ENCODE assay signal across 3 fruit fly cellular contexts in the genomic region with DNA sequence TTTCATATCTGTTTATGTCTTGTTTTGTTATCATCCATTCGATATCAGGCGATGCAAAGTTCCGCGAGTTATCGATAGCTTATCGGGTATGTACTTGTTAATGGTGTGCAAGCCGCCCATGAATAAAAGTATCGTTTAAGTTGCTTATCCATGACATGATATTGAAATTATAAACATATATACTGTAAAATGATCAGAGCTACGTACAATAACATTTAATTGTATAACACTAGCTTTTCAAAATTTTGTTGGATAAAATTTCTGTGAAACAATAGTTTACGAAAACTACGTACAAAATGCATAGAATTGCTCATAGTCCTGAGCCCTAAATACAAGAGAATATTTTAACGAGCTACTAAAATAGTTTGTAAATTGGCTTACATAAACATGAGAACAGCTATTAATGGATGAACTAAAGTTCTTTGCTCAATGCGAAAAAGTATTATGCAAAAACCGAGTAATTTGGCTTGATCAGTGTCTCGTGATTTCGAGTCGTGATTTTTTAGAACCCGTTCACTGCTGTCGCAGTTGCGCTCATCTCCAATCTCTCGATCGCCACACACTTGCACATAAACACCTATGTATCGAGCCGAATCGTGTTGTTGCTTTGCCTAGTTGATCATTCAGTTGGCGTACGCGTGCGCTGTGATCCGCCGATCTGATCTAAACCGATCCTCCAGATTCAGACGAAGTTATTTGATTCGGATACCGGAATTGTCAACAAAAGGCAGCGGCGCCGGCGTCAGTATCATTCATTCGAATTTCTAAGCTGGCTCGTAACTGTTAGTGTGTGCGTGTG.
TF ChIP-seq lines count a peak whose summit lies in the region.

Gene PGAP1 (minus strand): TSS at position 57 of the 799 bp plus-strand sequence.
Gene cv (plus strand): TSS at position 586 of the 799 bp plus-strand sequence.

TF ChIP-seq in whole organism, embryonic, 481 proteins besides CTCF, POLR2A, EP300 and RAD21 (continued from another document and continues in another):
- TF ChIP-seq Nf-YA (GFP tag; IDR thresholded peaks at IDR 0.05; lab: Robert Waterston, UW) (no peak), CG30020 (tag; optimal IDR thresholded peaks at IDR 0.05; lab: Kevin White, UChicago) (peak; percentile 6), Taf1 (GFP tag; IDR thresholded peaks at IDR 0.05; lab: Robert Waterston, UW) (no peak), CG15514 (GFP tag; optimal IDR thresholded peaks at IDR 0.05; lab: Kevin White, UChicago) (peak; percentile 41), kay (GFP tag; optimal IDR thresholded peaks at IDR 0.05; lab: Kevin White, UChicago) (peak; percentile 25), ato (GFP tag; IDR thresholded peaks at IDR 0.05; lab: Robert Waterston, UW; ENCODE audit: partially characterized antibody) (peak; percentile 79), CG12744 (GFP tag; optimal IDR thresholded peaks at IDR 0.05; lab: Kevin White, UChicago) (no peak), CG9797 (GFP tag; optimal IDR thresholded peaks at IDR 0.05; lab: Kevin White, UChicago) (no peak), trh (GFP tag; optimal IDR thresholded peaks at IDR 0.05; lab: Kevin White, UChicago) (no peak), odd (GFP tag; optimal IDR thresholded peaks at IDR 0.05; lab: Kevin White, UChicago) (no peak), Lhr (GFP tag; optimal IDR thresholded peaks at IDR 0.05; lab: Kevin White, UChicago) (peak; percentile 12), jing (GFP tag; optimal IDR thresholded peaks at IDR 0.05; lab: Kevin White, UChicago) (no peak), CG17568 (GFP tag; optimal IDR thresholded peaks at IDR 0.05; lab: Kevin White, UChicago) (no peak), tll (GFP tag; optimal IDR thresholded peaks at IDR 0.05; lab: Kevin White, UChicago) (peak; percentile 22 to 29), E2f2 (GFP tag; IDR thresholded peaks at IDR 0.05; lab: Robert Waterston, UW) (0 out of 2 replicates have a peak, but pooled peaks have one; percentile 9), CG4282 (GFP tag; optimal IDR thresholded peaks at IDR 0.05; lab: Kevin White, UChicago) (no peak), CG10267 (tag; optimal IDR thresholded peaks at IDR 0.05; lab: Kevin White, UChicago) (peak; percentile 24), CG9727 (GFP tag; optimal IDR thresholded peaks at IDR 0.05; lab: Kevin White, UChicago) (peak; percentile 26), row (GFP tag; IDR thresholded peaks at IDR 0.05; lab: Robert Waterston, UW) (peak; percentile 75), fd96Cb (tag; optimal IDR thresholded peaks at IDR 0.05; lab: Kevin White, UChicago) (no peak), CG9876 (GFP tag; optimal IDR thresholded peaks at IDR 0.05; lab: Kevin White, UChicago) (no peak), Mrtf (GFP tag; IDR thresholded peaks at IDR 0.05; lab: Robert Waterston, UW) (no peak), CG12236 (GFP tag; optimal IDR thresholded peaks at IDR 0.05; lab: Kevin White, UChicago) (no peak), CG8290 (GFP tag; optimal IDR thresholded peaks at IDR 0.05; lab: Kevin White, UChicago) (no peak), CG8290 (tag; optimal IDR thresholded peaks at IDR 0.05; lab: Kevin White, UChicago) (no peak), Asciz (GFP tag; optimal IDR thresholded peaks at IDR 0.05; lab: Kevin White, UChicago) (no peak), CG18599 (GFP tag; optimal IDR thresholded peaks at IDR 0.05; lab: Kevin White, UChicago) (no peak), gcm (GFP tag; optimal IDR thresholded peaks at IDR 0.05; lab: Kevin White, UChicago) (no peak), ken (GFP tag; IDR thresholded peaks at IDR 0.05; lab: Robert Waterston, UW) (no peak), CG6683 (GFP tag; optimal IDR thresholded peaks at IDR 0.05; lab: Kevin White, UChicago) (no peak), CG10462 (GFP tag; optimal IDR thresholded peaks at IDR 0.05; lab: Kevin White, UChicago) (no peak), dpn (GFP tag; optimal IDR thresholded peaks at IDR 0.05; lab: Kevin White, UChicago) (peak; percentile 33 to 46), az2 (GFP tag; optimal IDR thresholded peaks at IDR 0.05; lab: Kevin White, UChicago) (peak; percentile 30), ash1 (GFP tag; optimal IDR thresholded peaks at IDR 0.05; lab: Kevin White, UChicago) (no peak), CG14860 (GFP tag; IDR thresholded peaks at IDR 0.05; lab: Robert Waterston, UW; ENCODE audit: partially characterized antibody) (peak; percentile 70; the same call in 2 of the 3 replicates), CG2889 (GFP tag; IDR thresholded peaks at IDR 0.05; lab: Robert Waterston, UW) (no peak), CG1529 (GFP tag; optimal IDR thresholded peaks at IDR 0.05; lab: Kevin White, UChicago) (no peak), phol (tag; optimal IDR thresholded peaks at IDR 0.05; lab: Kevin White, UChicago) (peak; percentile 45), CG13894 (tag; optimal IDR thresholded peaks at IDR 0.05; lab: Kevin White, UChicago) (peak; percentile 89), NC2β (GFP tag; optimal IDR thresholded peaks at IDR 0.05; lab: Kevin White, UChicago) (no peak), CG14710 (tag; optimal IDR thresholded peaks at IDR 0.05; lab: Kevin White, UChicago) (peak; percentile 50)

TF ChIP-seq in whole organism, prepupa, 60 proteins besides CTCF, POLR2A, EP300 and RAD21 (continued from another document):
- TF ChIP-seq CG11762 (GFP tag; optimal IDR thresholded peaks at IDR 0.05; lab: Kevin White, UChicago; ENCODE audit: insufficient read depth): no peak
- peak; percentile 49 for TF ChIP-seq pdm3 (GFP tag; optimal IDR thresholded peaks at IDR 0.05; lab: Kevin White, UChicago)
- TF ChIP-seq Eip78C (GFP tag; lab: Kevin White, UChicago): peak; percentile 70
- no peak for TF ChIP-seq CG15336 (GFP tag; IDR thresholded peaks at IDR 0.05; lab: Robert Waterston, UW)
- TF ChIP-seq CG3032 (tag; optimal IDR thresholded peaks at IDR 0.05; lab: Kevin White, UChicago): peak; percentile 36
- TF ChIP-seq Hr4 (GFP tag; optimal IDR thresholded peaks at IDR 0.05; lab: Kevin White, UChicago): peak; percentile 31
- peak; percentile 55 for TF ChIP-seq Sox14 (GFP tag; optimal IDR thresholded peaks at IDR 0.05; lab: Kevin White, UChicago)

TF ChIP-seq in whole organism, wandering third instar larva, 38 proteins besides CTCF, POLR2A, EP300 and RAD21 (continued from another document):
- TF ChIP-seq N (GFP tag; optimal IDR thresholded peaks at IDR 0.05; lab: Kevin White, UChicago) (no peak), sage (GFP tag; optimal IDR thresholded peaks at IDR 0.05; lab: Kevin White, UChicago) (no peak), psq (GFP tag; optimal IDR thresholded peaks at IDR 0.05; lab: Kevin White, UChicago) (peak; percentile 19), rgr (GFP tag; optimal IDR thresholded peaks at IDR 0.05; lab: Kevin White, UChicago) (no peak), HLH106 (tag; optimal IDR thresholded peaks at IDR 0.05; lab: Kevin White, UChicago) (peak; percentile 42), sv (GFP tag; optimal IDR thresholded peaks at IDR 0.05; lab: Kevin White, UChicago) (peak; percentile 12), lola (GFP tag; optimal IDR thresholded peaks at IDR 0.05; lab: Kevin White, UChicago) (no peak), h (GFP tag; optimal IDR thresholded peaks at IDR 0.05; lab: Kevin White, UChicago) (peak; percentile 33), br (GFP tag; optimal IDR thresholded peaks at IDR 0.05; lab: Kevin White, UChicago) (peak; percentile 8), Hr78 (GFP tag; optimal IDR thresholded peaks at IDR 0.05; lab: Kevin White, UChicago) (no peak)
